Worm (Caenorhabditis elegans) whole organism, midembryonic: ENCODE measurements around the gene ttll-4.

Experiments used
- T22C8.4 ChIP-seq: fragments of 200-800 bp; sonication (Bioruptor generic); IDR thresholded peaks from 2 replicates; pipeline ENCODE4 v1.3.6; 2022; ENCODE audit warnings: missing genetic modification characterization, missing compliant biosample characterization
- flt-1 ChIP-seq: fragments of 200-800 bp; sonication (Bioruptor generic); IDR thresholded peaks from 2 replicates; pipeline ENCODE4 v1.3.6; 2022; ENCODE audit warnings: missing genetic modification characterization, missing compliant biosample characterization
- klf-2 ChIP-seq: fragments of 200-800 bp; sonication (Bioruptor generic); conservative IDR thresholded peaks from 2 replicates; pipeline ENCODE4 v1.3.6; 2022; ENCODE audit warnings: missing genetic modification reagents, missing genetic modification characterization, missing compliant biosample characterization
- med-1 ChIP-seq: sonication (generic microtip); optimal IDR thresholded peaks from 2 replicates; lab custom pipeline; 2017; ENCODE audit warnings: missing genetic modification characterization, mild to moderate bottlenecking, missing compliant biosample characterization, antibody characterized with exemption, missing genetic modification reagents; ENCODE audit not compliant: insufficient read depth
- ref-1 ChIP-seq: fragments of 200-800 bp; sonication (Bioruptor generic); conservative IDR thresholded peaks from 2 replicates; pipeline ENCODE4 v1.3.6; 2022; ENCODE audit warnings: missing genetic modification reagents, missing genetic modification characterization, missing compliant biosample characterization
- tab-1 ChIP-seq: fragments of 200-800 bp; sonication (Bioruptor generic); IDR thresholded peaks from 2 replicates; pipeline ENCODE4 v1.3.6; 2022; ENCODE audit warnings: missing genetic modification characterization, missing compliant biosample characterization
- ztf-23 ChIP-seq: fragments of 200-800 bp; sonication (Bioruptor generic); IDR thresholded peaks from 2 replicates; pipeline ENCODE4 v1.3.6; 2022; ENCODE audit warnings: missing genetic modification reagents, missing genetic modification characterization, missing compliant biosample characterization
- ztf-29 ChIP-seq: fragments of 200-800 bp; sonication (Bioruptor generic); IDR thresholded peaks from 2 replicates; pipeline ENCODE4 v1.3.6; 2022; ENCODE audit warnings: missing genetic modification reagents, missing genetic modification characterization, missing compliant biosample characterization

ce11 chrIII:10078151-10078550, 45.8 kb upstream of the ttll-4 start, which contains the start of gene T16G12.9:
- no peak for TF ChIP-seq ztf-23 (GFP tag; lab: Robert Waterston, UW)
- no peak for TF ChIP-seq flt-1 (GFP tag; lab: Robert Waterston, UW)
- no peak for TF ChIP-seq med-1 (GFP tag; lab: Kevin White, UChicago)
- no peak for TF ChIP-seq klf-2 (GFP tag; lab: Robert Waterston, UW)
- TF ChIP-seq ref-1: no peak
- TF ChIP-seq T22C8.4: no peak
- no peak for TF ChIP-seq tab-1 (GFP tag; lab: Robert Waterston, UW)
- TF ChIP-seq ztf-29: no peak
